Worm (Caenorhabditis elegans) whole organism, L2 larva: ENCODE data around the gene K05F1.8.

Source experiments
- C34F6.9 ChIP-seq: fragments of 150-350 bp; optimal IDR thresholded peaks from 2 replicates; lab custom pipeline; 2014; ENCODE audit warnings: missing biosample characterization, missing genetic modification characterization
- F13H6.1 ChIP-seq: sonication (generic microtip); optimal IDR thresholded peaks from 2 replicates; lab custom pipeline; 2016; ENCODE audit warnings: missing genetic modification characterization, missing compliant biosample characterization
- R02D3.7 ChIP-seq: fragments of 150-350 bp; optimal IDR thresholded peaks from 2 replicates; lab custom pipeline; 2014; ENCODE audit warnings: missing biosample characterization, missing genetic modification characterization
- Y55F3AM.14 ChIP-seq: fragments of 200-800 bp; sonication (Bioruptor generic); optimal IDR thresholded peaks from 2 replicates; lab custom pipeline; 2018; ENCODE audit warnings: mild to moderate bottlenecking, missing genetic modification characterization, missing compliant biosample characterization
- ZK546.5 ChIP-seq: sonication (generic microtip); optimal IDR thresholded peaks from 2 replicates; lab custom pipeline; 2017; ENCODE audit warnings: missing biosample characterization, missing genetic modification characterization
- alr-1 ChIP-seq: fragments of 150-350 bp; optimal IDR thresholded peaks from 2 replicates; lab custom pipeline; 2014; ENCODE audit warnings: missing biosample characterization, missing genetic modification characterization
- aly-2 ChIP-seq: fragments of 150-350 bp; optimal IDR thresholded peaks from 2 replicates; lab custom pipeline; 2014; ENCODE audit warnings: missing biosample characterization, missing genetic modification characterization
- crh-2 ChIP-seq: sonication (generic microtip); optimal IDR thresholded peaks from 2 replicates; lab custom pipeline; 2017; ENCODE audit warnings: missing biosample characterization, missing genetic modification characterization
- dmd-4 ChIP-seq: sonication (generic microtip); optimal IDR thresholded peaks from 2 replicates; lab custom pipeline; 2017; ENCODE audit warnings: missing biosample characterization, missing genetic modification characterization
- elt-1 ChIP-seq: fragments of 150-350 bp; optimal IDR thresholded peaks from 2 replicates; lab custom pipeline; 2014; ENCODE audit warnings: missing biosample characterization, missing genetic modification characterization
- elt-3 ChIP-seq: sonication (generic microtip); optimal IDR thresholded peaks from 2 replicates; lab custom pipeline; 2017; ENCODE audit warnings: missing biosample characterization, missing genetic modification characterization
- gmeb-1 ChIP-seq: fragments of 150-350 bp; optimal IDR thresholded peaks from 2 replicates; lab custom pipeline; 2014; ENCODE audit warnings: missing biosample characterization, missing genetic modification characterization
- lin-11 ChIP-seq: fragments of 150-350 bp; sonication (generic microtip); optimal IDR thresholded peaks from 2 replicates; lab custom pipeline; 2014; ENCODE audit warnings: missing biosample characterization, missing genetic modification characterization, inconsistent platforms, mixed read lengths
- lin-13 ChIP-seq: fragments of 150-350 bp; optimal IDR thresholded peaks from 2 replicates; lab custom pipeline; 2014; ENCODE audit warnings: missing biosample characterization, missing genetic modification reagents, missing genetic modification characterization
- lin-39 ChIP-seq: fragments of 150-350 bp; optimal IDR thresholded peaks from 2 replicates; lab custom pipeline; 2014; ENCODE audit warnings: missing biosample characterization, missing genetic modification reagents, missing genetic modification characterization
- lsy-2 ChIP-seq, 2 experiments: fragments of 150-350 bp in 1 of 2; sonication (generic microtip) in 1 of 2; optimal IDR thresholded peaks; 2 replicates each; lab custom pipeline; 2014 to 2017; ENCODE audit warnings: missing biosample characterization in 2 of 2, missing genetic modification characterization in 2 of 2
- mab-5 ChIP-seq: fragments of 150-350 bp; optimal IDR thresholded peaks from 2 replicates; lab custom pipeline; 2014; ENCODE audit warnings: missing biosample characterization, missing genetic modification characterization
- mbf-1 ChIP-seq: sonication (generic microtip); optimal IDR thresholded peaks from 2 replicates; lab custom pipeline; 2017; ENCODE audit warnings: missing biosample characterization, missing genetic modification characterization
- mdl-1 ChIP-seq, 2 experiments: fragments of 150-350 bp in 1 of 2; sonication (generic microtip) in 1 of 2; optimal IDR thresholded peaks; 2 replicates each; lab custom pipeline; 2017; ENCODE audit warnings: missing biosample characterization in 2 of 2, missing genetic modification characterization in 2 of 2
- nhr-11 ChIP-seq: fragments of 150-350 bp; optimal IDR thresholded peaks from 2 replicates; lab custom pipeline; 2014; ENCODE audit warnings: missing biosample characterization, missing genetic modification characterization
- nhr-12 ChIP-seq: fragments of 150-350 bp; optimal IDR thresholded peaks from 2 replicates; lab custom pipeline; 2014; ENCODE audit warnings: missing biosample characterization, missing genetic modification characterization
- nhr-129 ChIP-seq: fragments of 150-350 bp; optimal IDR thresholded peaks from 2 replicates; lab custom pipeline; 2014; ENCODE audit warnings: missing biosample characterization, missing genetic modification characterization
- nhr-21 ChIP-seq: fragments of 150-350 bp; optimal IDR thresholded peaks from 2 replicates; lab custom pipeline; 2014; ENCODE audit warnings: missing biosample characterization, missing genetic modification characterization
- nhr-23 ChIP-seq: fragments of 150-350 bp; optimal IDR thresholded peaks from 2 replicates; lab custom pipeline; 2014; ENCODE audit warnings: missing biosample characterization, missing genetic modification reagents, missing genetic modification characterization
- nhr-25 ChIP-seq: fragments of 150-350 bp; sonication (generic microtip); optimal IDR thresholded peaks from 3 replicates; lab custom pipeline; 2014; ENCODE audit warnings: missing biosample characterization, missing genetic modification characterization
- nhr-77 ChIP-seq: fragments of 150-350 bp; optimal IDR thresholded peaks from 2 replicates; lab custom pipeline; 2014; ENCODE audit warnings: missing biosample characterization, missing genetic modification characterization
- peb-1 ChIP-seq: fragments of 150-350 bp; optimal IDR thresholded peaks from 2 replicates; lab custom pipeline; 2014; ENCODE audit warnings: missing biosample characterization, missing genetic modification characterization
- sem-4 ChIP-seq: fragments of 150-350 bp; optimal IDR thresholded peaks from 2 replicates; lab custom pipeline; 2014; ENCODE audit warnings: missing biosample characterization, missing genetic modification reagents, missing genetic modification characterization
- skn-1 ChIP-seq: sonication (generic microtip); optimal IDR thresholded peaks from 2 replicates; lab custom pipeline; 2017; ENCODE audit warnings: missing biosample characterization, missing genetic modification characterization
- sma-3 ChIP-seq: sonication (generic microtip); optimal IDR thresholded peaks from 2 replicates; lab custom pipeline; 2016; ENCODE audit warnings: missing genetic modification reagents, missing genetic modification characterization, missing compliant biosample characterization
- sma-9 ChIP-seq, 2 experiments: fragments of 150-350 bp in 1 of 2; sonication (generic microtip) in 1 of 2; optimal IDR thresholded peaks; 2 replicates each; lab custom pipeline; 2014 to 2016; ENCODE audit warnings: missing genetic modification characterization in 2 of 2, mild to moderate bottlenecking in 1 of 2, missing biosample characterization in 1 of 2, missing compliant biosample characterization in 1 of 2, missing genetic modification reagents in 1 of 2, moderate library complexity in 1 of 2
- unc-39 ChIP-seq: fragments of 150-350 bp; optimal IDR thresholded peaks from 2 replicates; lab custom pipeline; 2014; ENCODE audit warnings: missing biosample characterization, missing genetic modification characterization
- unc-55 ChIP-seq: fragments of 150-350 bp; sonication (generic microtip); optimal IDR thresholded peaks from 3 replicates; lab custom pipeline; 2014; ENCODE audit warnings: missing biosample characterization, missing genetic modification reagents, missing genetic modification characterization
- unc-62 ChIP-seq: fragments of 150-350 bp; optimal IDR thresholded peaks from 2 replicates; lab custom pipeline; 2014; ENCODE audit warnings: missing biosample characterization, missing genetic modification reagents, missing genetic modification characterization
- zag-1 ChIP-seq: fragments of 150-350 bp; optimal IDR thresholded peaks from 2 replicates; lab custom pipeline; 2014; ENCODE audit warnings: missing biosample characterization, missing genetic modification characterization
- ztf-1 ChIP-seq: fragments of 200-800 bp; sonication (Bioruptor generic); conservative IDR thresholded peaks from 2 replicates; pipeline ENCODE4 v1.3.6; 2022; ENCODE audit warnings: missing genetic modification characterization, missing compliant biosample characterization
- ztf-4 ChIP-seq: fragments of 150-350 bp; optimal IDR thresholded peaks from 2 replicates; lab custom pipeline; 2014; ENCODE audit warnings: missing biosample characterization, missing genetic modification characterization

Gene K05F1.8

ce11 chrII:5838453-5838852, 39.0 kb upstream of the K05F1.8 start, which contains the start of gene ZK1248.15:
Gene ZK1248.15 (minus strand): TSS chrII:5838553.
- TF ChIP-seq ztf-1 (GFP tag; lab: Robert Waterston, UW): no peak
- no peak for TF ChIP-seq alr-1
- TF ChIP-seq lin-39 (tag; lab: Kevin White, UChicago): no peak
- TF ChIP-seq unc-55 (GFP tag; lab: Kevin White, UChicago): no peak
- TF ChIP-seq nhr-25 (tag; lab: Kevin White, UChicago): no peak
- no peak for TF ChIP-seq nhr-12
- no peak for TF ChIP-seq nhr-21 (tag; lab: Kevin White, UChicago)
- TF ChIP-seq lsy-2 (tag; optimal IDR thresholded peaks at IDR 0.05; lab: Kevin White, UChicago): no peak

ce11 chrII:5836153-5836719, 36.8 kb upstream of the K05F1.8 start, which contains the start of gene fzo-1:
Gene fzo-1 (minus strand): TSS chrII:5836203.
- no peak for TF ChIP-seq mbf-1 (tag; lab: Kevin White, UChicago)
- no peak for TF ChIP-seq ztf-4 (tag; lab: Kevin White, UChicago)
- no peak for TF ChIP-seq unc-39
- TF ChIP-seq aly-2 (tag; lab: Kevin White, UChicago): no peak
- peak; percentile 21 for TF ChIP-seq F13H6.1
- TF ChIP-seq unc-55 (GFP tag; lab: Kevin White, UChicago): peak; percentile 73
- no peak for TF ChIP-seq R02D3.7
- TF ChIP-seq elt-1 (tag; lab: Kevin White, UChicago): no peak
- TF ChIP-seq nhr-129 (tag; lab: Kevin White, UChicago): peak; percentile 3
- no peak for TF ChIP-seq nhr-23 (tag; lab: Kevin White, UChicago)
- peak; percentile 15 for TF ChIP-seq crh-2 (tag; lab: Kevin White, UChicago)
- peak; percentile 65 for TF ChIP-seq sma-3 (GFP tag; lab: Kevin White, UChicago)
- peak in 1 of 2 experiments; percentile 68 for TF ChIP-seq lsy-2 (tag; optimal IDR thresholded peaks at IDR 0.05; lab: Kevin White, UChicago)
- TF ChIP-seq nhr-21 (tag; lab: Kevin White, UChicago): no peak
- no peak for TF ChIP-seq lin-39 (tag; lab: Kevin White, UChicago)
- peak; percentile 81 for TF ChIP-seq C34F6.9 (tag; lab: Kevin White, UChicago)
- TF ChIP-seq sem-4 (tag; lab: Kevin White, UChicago): no peak
- TF ChIP-seq, all 48 proteins: peak for 7

DNA sequence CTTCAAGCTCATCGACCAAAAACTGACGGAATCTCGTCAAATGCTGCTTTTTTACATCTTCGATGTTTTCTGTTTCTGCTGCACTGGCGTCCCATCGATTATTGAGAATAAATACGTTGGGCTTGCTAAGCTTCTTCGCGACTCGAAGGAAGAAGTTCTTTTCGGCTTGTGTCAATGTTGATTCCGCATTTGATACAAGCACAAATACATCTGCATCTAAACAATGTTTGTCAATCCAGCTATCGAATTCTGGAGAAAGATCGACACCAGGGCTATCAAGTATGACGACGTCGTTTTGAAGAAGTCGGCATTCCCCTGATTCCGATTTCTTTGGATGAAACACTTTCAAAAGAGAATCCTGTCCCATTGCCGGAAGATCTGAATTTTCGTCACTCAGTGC, 35.7 kb upstream of the K05F1.8 start:
- TF ChIP-seq mdl-1 (tag; optimal IDR thresholded peaks at IDR 0.05; lab: Kevin White, UChicago): no peak
- TF ChIP-seq unc-39: no peak
- TF ChIP-seq aly-2 (tag; lab: Kevin White, UChicago): no peak
- no peak for TF ChIP-seq ztf-1 (GFP tag; lab: Robert Waterston, UW)
- TF ChIP-seq elt-3 (tag; lab: Kevin White, UChicago): no peak
- no peak for TF ChIP-seq mbf-1 (tag; lab: Kevin White, UChicago)
- TF ChIP-seq unc-62: no peak
- TF ChIP-seq skn-1 (tag; lab: Kevin White, UChicago): no peak
- no peak for TF ChIP-seq nhr-77 (tag; lab: Kevin White, UChicago)
- TF ChIP-seq mab-5: no peak
- no peak for TF ChIP-seq lin-39 (tag; lab: Kevin White, UChicago)
- no peak for TF ChIP-seq lin-11
- TF ChIP-seq unc-55 (GFP tag; lab: Kevin White, UChicago): no peak
- TF ChIP-seq zag-1: no peak

DNA sequence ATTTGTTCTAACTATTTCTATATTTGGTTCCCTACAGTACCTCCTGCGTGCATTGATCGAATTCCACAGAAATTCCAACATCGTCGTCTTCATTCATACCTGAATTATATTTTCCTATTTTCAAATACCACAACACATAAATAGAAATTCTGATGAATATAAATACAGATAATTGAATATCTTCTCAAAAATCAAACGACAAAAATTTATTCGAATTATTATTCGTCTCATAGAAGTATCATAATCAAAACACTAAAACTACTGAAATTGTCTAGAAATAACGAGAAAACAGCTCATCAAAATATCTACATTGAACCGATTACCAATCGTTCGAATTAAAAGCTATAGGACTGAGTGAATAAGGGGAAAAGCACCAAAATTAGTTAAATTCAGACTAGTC, 33.7 kb upstream of the K05F1.8 start, which contains the start of gene gtap-1:
Gene gtap-1, minus strand, starts transcription at position 101 of the 400 bp plus-strand sequence.
- TF ChIP-seq sem-4 (tag; lab: Kevin White, UChicago): no peak
- TF ChIP-seq sma-3 (GFP tag; lab: Kevin White, UChicago): no peak
- TF ChIP-seq elt-3 (tag; lab: Kevin White, UChicago): no peak
- no peak for TF ChIP-seq unc-55 (GFP tag; lab: Kevin White, UChicago)
- TF ChIP-seq skn-1 (tag; lab: Kevin White, UChicago): no peak
- TF ChIP-seq ztf-4 (tag; lab: Kevin White, UChicago): no peak
- TF ChIP-seq nhr-11 (tag; lab: Kevin White, UChicago): no peak
- TF ChIP-seq Y55F3AM.14 (GFP tag; lab: Kevin White, UChicago): no peak
- no peak for TF ChIP-seq sma-9 (GFP tag; optimal IDR thresholded peaks at IDR 0.05; lab: Kevin White, UChicago)
- no peak for TF ChIP-seq sma-9 (tag; optimal IDR thresholded peaks at IDR 0.05; lab: Kevin White, UChicago)
- no peak for TF ChIP-seq mab-5
- TF ChIP-seq alr-1: no peak
- no peak for TF ChIP-seq nhr-129 (tag; lab: Kevin White, UChicago)
- TF ChIP-seq lin-13 (GFP tag; lab: Kevin White, UChicago): no peak
- no peak for TF ChIP-seq dmd-4 (tag; lab: Kevin White, UChicago)
- no peak for TF ChIP-seq nhr-77 (tag; lab: Kevin White, UChicago)
- TF ChIP-seq gmeb-1 (tag; lab: Kevin White, UChicago): no peak
- TF ChIP-seq peb-1 (tag; lab: Kevin White, UChicago): no peak
- TF ChIP-seq lin-39 (tag; lab: Kevin White, UChicago): no peak
- no peak for TF ChIP-seq ZK546.5 (tag; lab: Kevin White, UChicago)
